Worm (Caenorhabditis elegans) whole organism, dauer: Measurements from ENCODE around the gene C27C12.4.

ENCODE experiments used
- unc-62 ChIP-seq: sonication (generic microtip); optimal IDR thresholded peaks from 2 replicates; lab custom pipeline; 2017; ENCODE audit warnings: missing biosample characterization, missing genetic modification reagents, missing genetic modification characterization

The C27C12.4 gene

ce11 chrX:14853712-14854217 is at the start of gene C27C12.4, which contains the start of gene C27C12.1:
TSS of gene C27C12.4 (plus strand) at chrX:14854086.
TSS of gene C27C12.1 (minus strand) at chrX:14853762.
- no peak for TF ChIP-seq unc-62 (GFP tag; lab: Kevin White, UChicago)

- no peak for TF ChIP-seq unc-62 (GFP tag; lab: Kevin White, UChicago)
Observed at ce11 chrX:14804706-14805105, 49.2 kb upstream of the C27C12.4 start.

- no peak for TF ChIP-seq unc-62 (GFP tag; lab: Kevin White, UChicago)
Observed at ce11 chrX:14805746-14806145, 48.1 kb upstream of the C27C12.4 start.

- no peak for TF ChIP-seq unc-62 (GFP tag; lab: Kevin White, UChicago)
Observed at ce11 chrX:14806936-14807335, 47.0 kb upstream of the C27C12.4 start, which contains the start of gene F42D1.4. TSS of gene F42D1.4 (plus strand) at chrX:14807236.

- no peak for TF ChIP-seq unc-62 (GFP tag; lab: Kevin White, UChicago)
Observed at ce11 chrX:14808796-14809195, 45.1 kb upstream of the C27C12.4 start.

- no peak for TF ChIP-seq unc-62 (GFP tag; lab: Kevin White, UChicago)
Observed at ce11 chrX:14809905-14810304, 44.0 kb upstream of the C27C12.4 start.

ce11 chrX:14810718-14811117 is 43.2 kb upstream of the C27C12.4 start, which contains the start of gene atf-4:
TSS of gene atf-4 (minus strand) at chrX:14810810.
- no peak for TF ChIP-seq unc-62 (GFP tag; lab: Kevin White, UChicago)

- no peak for TF ChIP-seq unc-62 (GFP tag; lab: Kevin White, UChicago)
Observed at ce11 chrX:14812061-14812460, 41.8 kb upstream of the C27C12.4 start, which contains the start of gene T04C10.3. TSS of gene T04C10.3 (plus strand) at chrX:14812361.

- TF ChIP-seq unc-62 (GFP tag; lab: Kevin White, UChicago) = no peak
Observed at ce11 chrX:14813398-14813797, 40.5 kb upstream of the C27C12.4 start.

ce11 chrX:14815412-14815811 is 38.5 kb upstream of the C27C12.4 start:
- TF ChIP-seq unc-62 (GFP tag; lab: Kevin White, UChicago) = no peak

ce11 chrX:14816717-14817116 is 37.2 kb upstream of the C27C12.4 start:
- no peak for TF ChIP-seq unc-62 (GFP tag; lab: Kevin White, UChicago)

- no peak for TF ChIP-seq unc-62 (GFP tag; lab: Kevin White, UChicago)
Observed at ce11 chrX:14818464-14819259, 35.2 kb upstream of the C27C12.4 start, which contains the start of gene epn-1. TSS of gene epn-1 (minus strand) at chrX:14818514.

- no peak for TF ChIP-seq unc-62 (GFP tag; lab: Kevin White, UChicago)
Observed at ce11 chrX:14819495-14819894, 34.4 kb upstream of the C27C12.4 start.

- TF ChIP-seq unc-62 (GFP tag; lab: Kevin White, UChicago) = no peak
Observed at ce11 chrX:14824490-14825050, 29.3 kb upstream of the C27C12.4 start, which contains the start of gene mbk-1. TSS of gene mbk-1 (minus strand) at chrX:14824540.

ce11 chrX:14828766-14829165 is 25.1 kb upstream of the C27C12.4 start:
- no peak for TF ChIP-seq unc-62 (GFP tag; lab: Kevin White, UChicago)

ce11 chrX:14831531-14831930 is 22.4 kb upstream of the C27C12.4 start, which contains the start of gene dpf-2:
TSS of gene dpf-2 (plus strand) at chrX:14831831.
- no peak for TF ChIP-seq unc-62 (GFP tag; lab: Kevin White, UChicago)
